Worm (Caenorhabditis elegans) whole organism, mixed stage, embryonic: Measurements from ENCODE around the gene K08D8.5.

Experiments used
- M03D4.4 ChIP-seq: sonication (generic microtip); optimal IDR thresholded peaks from 2 replicates; lab custom pipeline; 2017; ENCODE audit warnings: mild to moderate bottlenecking, missing genetic modification characterization, missing compliant biosample characterization
- bed-3 ChIP-seq: fragments of 200-800 bp; sonication (Bioruptor generic); optimal IDR thresholded peaks from 3 replicates; lab custom pipeline; 2018; ENCODE audit warnings: mild to moderate bottlenecking, missing genetic modification characterization, moderate library complexity, missing compliant biosample characterization
- blmp-1 ChIP-seq: fragments of 150-350 bp; optimal IDR thresholded peaks from 2 replicates; lab custom pipeline; 2014; ENCODE audit warnings: missing biosample characterization, missing genetic modification characterization
- ceh-39 ChIP-seq: fragments of 150-350 bp; optimal IDR thresholded peaks from 2 replicates; lab custom pipeline; 2014; ENCODE audit warnings: missing biosample characterization, missing genetic modification characterization
- ceh-43 ChIP-seq: fragments of 200-800 bp; sonication (Bioruptor generic); optimal IDR thresholded peaks from 2 replicates; lab custom pipeline; 2018; ENCODE audit warnings: mild to moderate bottlenecking, missing genetic modification characterization, moderate library complexity, missing compliant biosample characterization
- ces-1 ChIP-seq: fragments of 150-350 bp; optimal IDR thresholded peaks from 2 replicates; lab custom pipeline; 2014; ENCODE audit warnings: missing biosample characterization, missing genetic modification reagents, missing genetic modification characterization
- cnd-1 ChIP-seq: fragments of 200-800 bp; sonication (Bioruptor generic); optimal IDR thresholded peaks from 2 replicates; lab custom pipeline; 2018; ENCODE audit warnings: mild to moderate bottlenecking, missing genetic modification characterization, missing compliant biosample characterization
- drap-1 ChIP-seq: fragments of 200-800 bp; sonication (Bioruptor generic); optimal IDR thresholded peaks from 3 replicates; lab custom pipeline; 2018; ENCODE audit warnings: mild to moderate bottlenecking, missing genetic modification characterization, missing compliant biosample characterization
- elt-3 ChIP-seq: fragments of 150-350 bp; optimal IDR thresholded peaks from 2 replicates; lab custom pipeline; 2014; ENCODE audit warnings: missing biosample characterization, missing genetic modification characterization
- ham-2 ChIP-seq: fragments of 200-800 bp; sonication (Bioruptor generic); optimal IDR thresholded peaks from 2 replicates; lab custom pipeline; 2018; ENCODE audit warnings: mild to moderate bottlenecking, missing genetic modification characterization, missing compliant biosample characterization
- hlh-1 ChIP-seq: fragments of 150-350 bp; optimal IDR thresholded peaks from 2 replicates; lab custom pipeline; 2014; ENCODE audit warnings: missing biosample characterization, missing genetic modification reagents, missing genetic modification characterization
- lin-13 ChIP-seq: fragments of 150-350 bp; optimal IDR thresholded peaks from 2 replicates; lab custom pipeline; 2014; ENCODE audit warnings: missing biosample characterization, missing genetic modification characterization
- lin-32 ChIP-seq: fragments of 200-800 bp; sonication (Bioruptor generic); optimal IDR thresholded peaks from 2 replicates; lab custom pipeline; 2018; ENCODE audit warnings: mild to moderate bottlenecking, missing genetic modification characterization, missing compliant biosample characterization
- lsy-2 ChIP-seq: fragments of 150-350 bp; optimal IDR thresholded peaks from 2 replicates; lab custom pipeline; 2014; ENCODE audit warnings: missing biosample characterization, missing genetic modification characterization
- mab-5 ChIP-seq: fragments of 150-350 bp; optimal IDR thresholded peaks from 2 replicates; lab custom pipeline; 2014; ENCODE audit warnings: missing biosample characterization, missing genetic modification characterization
- mep-1 ChIP-seq: fragments of 150-350 bp; optimal IDR thresholded peaks from 2 replicates; lab custom pipeline; 2017; ENCODE audit warnings: missing biosample characterization, missing genetic modification reagents, missing genetic modification characterization, inconsistent platforms
- mls-2 ChIP-seq: sonication (generic microtip); optimal IDR thresholded peaks from 2 replicates; lab custom pipeline; 2016; ENCODE audit warnings: mild to moderate bottlenecking, missing genetic modification characterization, moderate library complexity, missing compliant biosample characterization
- nhr-12 ChIP-seq: fragments of 150-350 bp; optimal IDR thresholded peaks from 2 replicates; lab custom pipeline; 2014; ENCODE audit warnings: missing biosample characterization, missing genetic modification characterization
- nhr-2 ChIP-seq: fragments of 150-350 bp; optimal IDR thresholded peaks from 2 replicates; lab custom pipeline; 2014; ENCODE audit warnings: missing biosample characterization, missing genetic modification characterization
- nhr-237 ChIP-seq: fragments of 150-350 bp; optimal IDR thresholded peaks from 2 replicates; lab custom pipeline; 2014; ENCODE audit warnings: missing biosample characterization, missing genetic modification characterization
- nhr-76 ChIP-seq: sonication (generic microtip); optimal IDR thresholded peaks from 2 replicates; lab custom pipeline; 2017; ENCODE audit warnings: missing biosample characterization, missing genetic modification characterization
- pha-4 ChIP-seq: fragments of 150-350 bp; optimal IDR thresholded peaks from 2 replicates; lab custom pipeline; 2018; ENCODE audit warnings: missing biosample characterization, missing genetic modification reagents, missing genetic modification characterization
- sem-2 ChIP-seq: fragments of 200-800 bp; sonication (Bioruptor generic); optimal IDR thresholded peaks from 2 replicates; lab custom pipeline; 2018; ENCODE audit warnings: mild to moderate bottlenecking, missing genetic modification characterization, missing compliant biosample characterization
- snpc-4 ChIP-seq: fragments of 150-350 bp; optimal IDR thresholded peaks from 2 replicates; lab custom pipeline; 2014; ENCODE audit warnings: missing biosample characterization, missing genetic modification characterization
- sptf-1 ChIP-seq: sonication (generic microtip); optimal IDR thresholded peaks from 2 replicates; lab custom pipeline; 2017; ENCODE audit warnings: mild to moderate bottlenecking, missing genetic modification characterization, moderate library complexity, missing compliant biosample characterization
- tbx-8 ChIP-seq: fragments of 200-800 bp; sonication (Bioruptor generic); optimal IDR thresholded peaks from 2 replicates; lab custom pipeline; 2018; ENCODE audit warnings: mild to moderate bottlenecking, missing genetic modification characterization, moderate library complexity, missing compliant biosample characterization
- unc-120 ChIP-seq: sonication (generic microtip); optimal IDR thresholded peaks from 2 replicates; lab custom pipeline; 2017; ENCODE audit warnings: missing genetic modification characterization, missing compliant biosample characterization; ENCODE audit not compliant: poor library complexity, severe bottlenecking
- unc-39 ChIP-seq: fragments of 150-350 bp; optimal IDR thresholded peaks from 2 replicates; lab custom pipeline; 2014; ENCODE audit warnings: missing biosample characterization, missing genetic modification characterization
- unc-62 ChIP-seq: fragments of 150-350 bp; optimal IDR thresholded peaks from 2 replicates; lab custom pipeline; 2014; ENCODE audit warnings: missing biosample characterization, missing genetic modification reagents, missing genetic modification characterization
- zip-8 ChIP-seq: fragments of 150-350 bp; optimal IDR thresholded peaks from 2 replicates; lab custom pipeline; 2014; ENCODE audit warnings: missing biosample characterization, missing genetic modification characterization
- ztf-11 ChIP-seq: fragments of 150-350 bp; optimal IDR thresholded peaks from 2 replicates; lab custom pipeline; 2014; ENCODE audit warnings: missing biosample characterization, missing genetic modification characterization

The K08D8.5 gene

DNA sequence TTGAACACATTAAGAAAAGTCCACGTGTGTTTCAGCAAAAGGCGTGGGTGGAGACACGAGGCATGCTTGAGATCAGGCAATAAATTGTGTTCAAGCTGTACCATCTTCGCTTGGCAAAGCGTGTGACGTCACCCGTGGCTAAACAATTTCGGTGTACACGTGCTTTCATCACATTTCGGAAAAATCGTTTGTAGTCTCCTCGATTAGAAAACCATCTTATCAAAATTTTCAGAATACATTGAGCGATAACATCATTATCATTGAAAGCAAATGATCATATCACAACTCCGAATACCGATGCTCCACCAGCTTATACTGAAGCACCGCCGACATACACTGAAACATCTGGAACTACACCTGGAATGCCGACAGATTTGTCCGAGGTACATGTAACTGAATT, 10.3 kb downstream of the K08D8.5 start:
- TF ChIP-seq unc-62 (no peak), ceh-39 (no peak), sptf-1 (tag; lab: Kevin White, UChicago) (no peak), ces-1 (GFP tag; lab: Kevin White, UChicago) (no peak), lin-13 (tag; lab: Kevin White, UChicago) (no peak), nhr-237 (tag; lab: Kevin White, UChicago) (no peak), lin-32 (no peak), unc-39 (no peak)

DNA sequence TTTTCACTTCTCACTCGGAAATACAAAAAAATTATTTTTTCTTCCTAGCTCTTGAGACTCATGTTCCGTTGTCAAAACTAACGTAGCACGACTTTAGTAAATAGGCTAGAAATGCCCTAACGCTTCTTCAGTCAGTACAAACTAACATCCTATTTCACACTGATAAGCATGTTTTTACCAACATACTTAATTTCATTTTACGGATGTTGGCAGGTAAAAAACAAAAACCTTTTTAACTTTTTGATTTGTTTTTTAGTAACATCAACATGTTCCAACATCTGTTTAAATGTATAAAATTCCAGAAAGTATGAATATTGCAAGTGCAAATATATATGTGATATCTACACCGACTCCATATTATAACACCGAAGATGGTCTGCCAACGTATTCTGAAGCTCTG, 11.7 kb downstream of the K08D8.5 start, which contains the start of gene K08D8.10:
TSS of gene K08D8.10 (plus strand) at position 301 of the 400 bp plus-strand sequence.
- TF ChIP-seq nhr-12 (no peak), ces-1 (GFP tag; lab: Kevin White, UChicago) (no peak), hlh-1 (tag; lab: Kevin White, UChicago) (no peak), nhr-237 (tag; lab: Kevin White, UChicago) (no peak), ceh-43 (GFP tag; lab: Kevin White, UChicago) (no peak), elt-3 (no peak), ham-2 (GFP tag; lab: Kevin White, UChicago) (no peak), snpc-4 (tag; lab: Kevin White, UChicago) (no peak), lsy-2 (tag; lab: Kevin White, UChicago) (no peak), bed-3 (GFP tag; lab: Kevin White, UChicago) (no peak), nhr-2 (tag; lab: Kevin White, UChicago) (no peak), unc-120 (tag; lab: Kevin White, UChicago) (no peak), M03D4.4 (tag; lab: Kevin White, UChicago) (no peak)

DNA sequence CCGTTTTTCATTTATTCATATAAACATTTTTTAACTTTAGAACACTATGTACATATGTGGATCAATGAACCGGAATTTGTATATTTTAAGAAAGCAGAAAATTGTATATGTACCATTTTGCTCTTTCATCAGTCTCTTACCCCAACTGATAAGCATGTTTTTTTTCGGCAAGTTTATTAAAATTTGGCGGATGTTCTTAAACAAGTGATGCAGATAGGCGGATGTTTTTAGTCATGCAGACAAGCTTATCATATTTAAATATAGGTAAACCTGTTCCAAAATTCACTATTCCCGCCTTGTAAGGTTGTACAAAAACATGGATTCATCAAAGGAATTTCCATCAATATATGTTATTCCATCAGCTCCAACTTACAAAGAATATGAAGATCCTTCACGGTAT, 12.5 kb downstream of the K08D8.5 start, which contains the start of gene K08D8.9:
TSS of gene K08D8.9 (plus strand) at position 301 of the 400 bp plus-strand sequence.
- TF ChIP-seq ztf-11 (tag; lab: Kevin White, UChicago) (no peak), lsy-2 (tag; lab: Kevin White, UChicago) (no peak), drap-1 (GFP tag; lab: Kevin White, UChicago) (no peak), M03D4.4 (tag; lab: Kevin White, UChicago) (no peak), mab-5 (tag; lab: Kevin White, UChicago) (no peak), hlh-1 (tag; lab: Kevin White, UChicago) (no peak), sptf-1 (tag; lab: Kevin White, UChicago) (no peak), blmp-1 (tag; lab: Kevin White, UChicago) (no peak), sem-2 (no peak), mep-1 (tag; lab: Kevin White, UChicago) (no peak), mls-2 (tag; lab: Kevin White, UChicago) (no peak), lin-32 (no peak), pha-4 (tag; lab: Kevin White, UChicago) (no peak), ceh-39 (no peak)

DNA sequence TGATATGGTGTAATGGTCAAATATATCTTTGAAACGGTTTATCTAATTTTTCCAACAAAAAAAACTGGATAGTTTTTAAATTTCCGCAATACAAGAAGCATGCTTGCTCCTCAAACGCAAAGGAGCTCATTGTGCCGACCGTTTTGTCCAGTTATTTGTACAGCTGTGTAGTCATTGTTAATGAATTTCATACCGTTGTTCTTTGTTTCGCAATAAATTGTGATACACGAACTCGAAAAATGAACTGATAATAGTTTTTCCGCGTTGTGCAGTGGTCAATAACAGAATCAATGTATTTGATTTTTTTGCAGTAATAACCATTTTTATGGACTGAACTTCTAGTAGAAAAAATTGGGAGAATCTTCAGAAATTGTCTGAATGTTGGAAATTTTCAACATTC, 13.1 kb downstream of the K08D8.5 start:
- TF ChIP-seq unc-39 = no peak
- TF ChIP-seq unc-62 = no peak
- no peak for TF ChIP-seq cnd-1 (tag; lab: Kevin White, UChicago)
- TF ChIP-seq unc-120 (tag; lab: Kevin White, UChicago) = no peak
- no peak for TF ChIP-seq ceh-43 (GFP tag; lab: Kevin White, UChicago)
- TF ChIP-seq mep-1 (tag; lab: Kevin White, UChicago) = no peak
- no peak for TF ChIP-seq mls-2 (tag; lab: Kevin White, UChicago)
- TF ChIP-seq sptf-1 (tag; lab: Kevin White, UChicago) = no peak
- TF ChIP-seq zip-8 (tag; lab: Kevin White, UChicago) = no peak
- TF ChIP-seq ces-1 (GFP tag; lab: Kevin White, UChicago) = no peak

DNA sequence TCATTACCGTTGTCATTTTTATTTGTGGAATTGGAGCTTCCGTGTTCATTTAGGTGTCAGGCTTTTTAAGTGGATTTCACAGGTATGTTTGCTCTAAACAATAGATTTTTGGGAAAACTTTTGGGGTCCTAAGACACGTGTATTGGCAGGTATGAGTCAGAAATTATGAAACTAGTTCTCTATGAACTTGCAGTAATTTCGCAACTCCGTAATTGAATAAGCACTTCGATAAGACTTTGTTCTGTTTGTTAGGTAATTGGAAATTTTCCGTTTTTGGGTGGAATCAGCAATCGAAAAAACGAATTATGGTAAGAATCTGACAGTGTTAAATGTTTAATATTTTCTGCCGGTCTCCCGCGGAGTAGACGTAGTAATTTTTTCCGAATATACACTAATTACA, 14.8 kb downstream of the K08D8.5 start:
- TF ChIP-seq lin-13 (tag; lab: Kevin White, UChicago) (no peak), pha-4 (tag; lab: Kevin White, UChicago) (no peak), blmp-1 (tag; lab: Kevin White, UChicago) (no peak), unc-39 (no peak), elt-3 (no peak), sem-2 (no peak), drap-1 (GFP tag; lab: Kevin White, UChicago) (no peak), nhr-12 (no peak)

DNA sequence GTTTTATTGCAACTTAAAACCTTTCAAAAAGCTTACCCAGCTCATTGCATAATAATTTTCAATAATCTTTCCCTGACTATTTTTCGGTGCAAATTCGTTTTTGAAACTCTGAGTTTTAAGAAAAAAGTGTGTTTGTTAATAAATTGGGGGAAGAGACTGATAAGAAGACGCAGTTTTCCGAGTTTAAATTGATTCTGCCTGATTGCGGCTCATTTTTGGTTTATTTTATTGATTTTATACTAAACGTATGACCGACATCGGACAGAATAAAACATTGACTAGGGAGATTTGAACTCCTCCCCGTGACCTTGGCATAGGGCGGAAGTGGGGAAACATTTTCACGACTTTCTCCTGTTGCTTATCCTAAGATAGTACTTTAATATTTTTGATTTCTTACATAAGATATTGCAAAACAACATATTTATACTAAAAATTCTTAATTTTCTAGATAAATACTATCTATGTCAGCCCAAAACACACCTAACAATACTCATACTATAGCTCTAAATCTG, 15.5 kb downstream of the K08D8.5 start, which contains the start of gene K08D8.7:
TSS of gene K08D8.7 (plus strand) at position 462 of the 512 bp plus-strand sequence.
- TF ChIP-seq tbx-8 (GFP tag; lab: Kevin White, UChicago) = no peak
- no peak for TF ChIP-seq ceh-39
- TF ChIP-seq sem-2 = no peak
- TF ChIP-seq nhr-76 (tag; lab: Kevin White, UChicago) = no peak
- no peak for TF ChIP-seq bed-3 (GFP tag; lab: Kevin White, UChicago)
- no peak for TF ChIP-seq nhr-12
- TF ChIP-seq, all 35 proteins: peak for 0
